Fruit fly (Drosophila melanogaster): Measurements from ENCODE around the gene ct.

ct gene

DNA sequence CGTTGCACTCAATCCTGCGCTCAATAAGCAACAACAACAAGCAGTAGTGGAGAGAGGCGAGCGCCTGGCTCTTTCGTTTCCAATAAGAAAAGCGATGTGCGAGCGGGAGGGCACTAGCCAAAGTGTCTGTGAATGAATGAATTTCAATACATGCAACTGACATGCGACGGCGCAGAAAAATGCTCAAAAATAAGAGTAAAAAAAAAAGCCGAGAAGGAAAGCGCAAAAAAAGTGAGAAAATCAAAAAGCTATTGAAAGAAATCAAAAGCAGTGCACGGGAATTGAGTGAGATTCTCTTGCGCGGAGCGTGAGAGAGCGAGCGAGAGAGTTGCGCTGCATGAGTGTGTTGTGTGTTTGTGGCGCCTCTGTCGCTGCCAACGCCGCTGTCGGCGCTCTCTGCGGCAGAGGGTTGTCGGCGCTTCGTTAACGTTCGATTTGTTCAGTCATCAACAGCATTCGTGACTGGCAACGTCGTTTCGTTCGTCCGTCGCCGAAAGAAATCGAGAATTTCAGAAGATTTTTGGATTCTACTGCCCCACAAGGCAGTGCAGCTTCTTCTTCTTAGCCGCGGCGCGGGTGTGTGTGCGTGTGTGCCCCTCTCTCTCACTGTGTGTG is at the start of gene ct:
TSS of gene ct (plus strand) at position 438 of the 615 bp plus-strand sequence.
- TF ChIP-seq psq (optimal IDR thresholded peaks at IDR 0.05) (no peak), EcR (GFP tag; optimal IDR thresholded peaks at IDR 0.05) (no peak), CG8478 (optimal IDR thresholded peaks at IDR 0.05) (peak; percentile 25), pan (optimal IDR thresholded peaks at IDR 0.05) (no peak), Dll (optimal IDR thresholded peaks at IDR 0.05) (peak; percentile 88), usp (GFP tag; optimal IDR thresholded peaks at IDR 0.05) (no peak)

DNA sequence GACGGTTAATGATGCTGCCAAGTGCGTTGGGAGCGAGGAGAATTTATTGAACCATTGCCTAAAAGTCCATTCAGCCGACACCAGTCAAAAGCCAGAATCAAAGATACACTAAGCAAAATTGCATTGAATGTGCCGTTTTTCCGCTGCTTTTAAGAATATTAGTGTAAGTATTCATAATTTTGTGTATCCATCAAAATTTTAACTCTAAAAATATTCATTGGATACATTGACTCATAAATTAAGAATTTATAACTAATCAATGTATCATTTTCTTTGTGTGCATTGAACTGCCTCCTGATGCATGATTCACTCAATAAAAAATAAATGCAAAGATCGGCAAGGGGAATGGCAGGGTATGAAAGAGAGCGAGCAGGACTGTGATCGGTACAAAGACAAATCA is 49.6 kb upstream of the ct start:
- TF ChIP-seq Dll (optimal IDR thresholded peaks at IDR 0.05) (no peak), EcR (GFP tag; optimal IDR thresholded peaks at IDR 0.05) (no peak), psq (optimal IDR thresholded peaks at IDR 0.05) (no peak), CG8478 (optimal IDR thresholded peaks at IDR 0.05) (no peak), usp (GFP tag; optimal IDR thresholded peaks at IDR 0.05) (no peak), pan (optimal IDR thresholded peaks at IDR 0.05) (no peak)

DNA sequence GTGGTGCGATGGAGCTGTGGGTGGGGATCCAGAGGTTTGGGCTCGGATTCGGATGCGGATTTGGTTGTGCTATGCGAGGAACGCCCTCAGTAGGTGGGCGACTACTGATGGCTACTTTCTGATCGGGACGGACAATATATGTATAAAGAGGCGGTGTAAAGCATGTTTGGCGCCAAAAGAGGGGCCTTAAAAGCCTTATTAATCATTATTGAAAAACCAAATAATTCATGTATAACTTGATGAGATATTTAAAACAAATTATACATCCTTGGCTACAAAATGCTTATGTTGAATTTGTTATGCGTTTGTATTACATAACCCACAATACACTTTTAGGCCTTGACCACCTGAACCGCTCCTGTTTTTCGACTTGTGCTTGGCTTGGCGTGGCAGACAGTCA is 48.3 kb upstream of the ct start:
- no peak for TF ChIP-seq psq (optimal IDR thresholded peaks at IDR 0.05)
- TF ChIP-seq EcR (GFP tag; optimal IDR thresholded peaks at IDR 0.05), result no peak

DNA sequence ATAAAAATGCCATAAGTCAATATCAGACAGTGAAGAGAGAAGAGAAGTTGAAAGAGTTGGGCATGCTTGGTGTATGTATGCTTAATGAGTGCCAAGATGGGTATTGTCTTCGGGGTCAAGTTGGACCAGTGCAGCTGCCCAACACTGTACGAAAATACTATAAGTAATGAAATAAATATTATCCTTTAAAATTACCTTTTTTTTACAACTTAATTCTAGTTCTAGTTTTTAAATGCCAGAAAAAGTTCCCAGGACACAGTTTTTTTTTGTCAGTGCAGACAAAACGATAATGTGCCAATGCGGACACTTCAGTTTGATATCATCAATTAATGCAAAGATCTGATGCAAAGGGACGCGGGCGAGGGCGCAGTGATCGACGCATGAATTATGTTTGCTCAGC is 47.5 kb upstream of the ct start:
- no peak for TF ChIP-seq psq (optimal IDR thresholded peaks at IDR 0.05)

DNA sequence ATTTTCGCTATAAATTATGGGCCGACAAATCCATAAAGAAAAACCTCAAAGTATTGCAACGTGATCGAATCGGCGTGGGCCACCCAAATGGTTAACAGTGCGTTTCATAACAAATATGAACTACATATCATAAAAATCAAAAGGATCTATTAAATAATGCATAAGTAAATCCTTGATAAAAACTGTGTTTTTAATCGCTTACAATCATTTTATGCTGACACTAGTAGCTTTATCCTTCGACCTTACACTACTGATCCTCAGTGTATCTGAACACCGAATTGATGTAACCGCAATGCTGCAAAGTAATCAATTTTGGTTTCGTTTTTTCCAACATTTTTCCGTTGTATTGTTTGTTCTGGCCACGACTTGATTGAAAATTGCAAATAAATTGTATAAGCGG is 45.6 kb upstream of the ct start:
- no peak for TF ChIP-seq pan (optimal IDR thresholded peaks at IDR 0.05)
- no peak for TF ChIP-seq psq (optimal IDR thresholded peaks at IDR 0.05)
- TF ChIP-seq EcR (GFP tag; optimal IDR thresholded peaks at IDR 0.05), result no peak
- no peak for TF ChIP-seq CG8478 (optimal IDR thresholded peaks at IDR 0.05)
- TF ChIP-seq Dll (optimal IDR thresholded peaks at IDR 0.05), result no peak
- TF ChIP-seq usp (GFP tag; optimal IDR thresholded peaks at IDR 0.05), result no peak

DNA sequence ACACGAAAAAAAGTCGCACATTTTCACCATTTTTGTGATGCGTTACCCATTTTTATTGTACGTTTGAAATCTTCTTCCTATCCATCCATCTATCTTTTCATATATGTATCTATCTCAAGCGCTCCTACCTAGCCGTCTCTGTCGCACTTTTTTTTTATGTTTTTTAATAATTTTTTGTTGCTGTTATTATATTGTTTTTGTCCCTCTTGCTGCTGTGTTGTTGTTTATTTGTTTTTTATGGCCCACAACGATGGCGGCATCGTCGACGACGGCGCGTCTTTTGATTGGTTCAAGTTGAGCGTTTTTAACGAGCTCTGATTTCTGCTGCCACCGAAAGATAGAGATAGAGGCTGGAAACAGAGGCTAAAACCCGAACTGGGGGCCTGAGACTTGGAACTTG is 39.9 kb upstream of the ct start:
- TF ChIP-seq psq (optimal IDR thresholded peaks at IDR 0.05) (no peak), EcR (GFP tag; optimal IDR thresholded peaks at IDR 0.05) (no peak), usp (GFP tag; optimal IDR thresholded peaks at IDR 0.05) (no peak), CG8478 (optimal IDR thresholded peaks at IDR 0.05) (no peak), pan (optimal IDR thresholded peaks at IDR 0.05) (no peak), Dll (optimal IDR thresholded peaks at IDR 0.05) (no peak)

DNA sequence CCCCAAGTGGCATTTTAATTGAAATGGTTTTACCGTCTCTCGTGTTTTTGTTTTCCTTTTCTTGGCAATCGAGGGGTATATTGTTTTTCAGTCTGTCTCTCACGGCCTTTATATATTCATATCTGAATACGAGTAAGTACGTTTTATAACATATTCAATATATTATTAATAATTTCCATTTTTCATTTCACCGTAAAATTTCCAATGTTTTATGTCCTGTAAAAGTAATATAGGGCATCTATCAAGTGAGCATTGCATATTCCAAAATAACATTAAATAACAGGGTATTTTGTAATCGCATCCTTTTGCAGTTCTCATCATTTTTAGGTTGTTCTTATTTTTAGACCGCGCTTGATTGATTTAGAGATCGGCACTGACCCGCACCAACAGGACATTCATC is 38.5 kb upstream of the ct start:
- TF ChIP-seq CG8478 (optimal IDR thresholded peaks at IDR 0.05), result no peak
- no peak for TF ChIP-seq usp (GFP tag; optimal IDR thresholded peaks at IDR 0.05)
- no peak for TF ChIP-seq EcR (GFP tag; optimal IDR thresholded peaks at IDR 0.05)
- no peak for TF ChIP-seq pan (optimal IDR thresholded peaks at IDR 0.05)
- no peak for TF ChIP-seq psq (optimal IDR thresholded peaks at IDR 0.05)
- TF ChIP-seq Dll (optimal IDR thresholded peaks at IDR 0.05), result no peak

DNA sequence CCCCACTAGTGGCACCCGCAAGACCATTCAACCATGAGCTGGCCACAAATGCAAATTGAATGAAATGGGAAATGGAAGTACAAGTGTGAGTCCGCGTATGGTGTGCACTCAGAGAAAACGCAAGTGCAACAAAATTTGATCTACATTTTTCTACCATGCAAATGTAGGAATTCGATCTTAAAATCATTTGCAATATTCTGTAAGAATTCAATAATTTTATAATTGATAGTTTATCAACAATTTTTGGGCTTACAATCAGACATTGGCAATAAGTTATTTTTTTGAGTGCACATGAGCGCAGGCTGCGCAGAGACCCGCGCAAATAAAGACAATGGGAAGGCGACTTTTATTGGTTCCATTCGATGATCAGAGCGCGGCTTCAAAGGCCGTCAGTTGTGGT is 37.0 kb upstream of the ct start:
- TF ChIP-seq psq (optimal IDR thresholded peaks at IDR 0.05) (no peak), pan (optimal IDR thresholded peaks at IDR 0.05) (no peak), Dll (optimal IDR thresholded peaks at IDR 0.05) (no peak), CG8478 (optimal IDR thresholded peaks at IDR 0.05) (no peak), usp (GFP tag; optimal IDR thresholded peaks at IDR 0.05) (no peak), EcR (GFP tag; optimal IDR thresholded peaks at IDR 0.05) (no peak)

DNA sequence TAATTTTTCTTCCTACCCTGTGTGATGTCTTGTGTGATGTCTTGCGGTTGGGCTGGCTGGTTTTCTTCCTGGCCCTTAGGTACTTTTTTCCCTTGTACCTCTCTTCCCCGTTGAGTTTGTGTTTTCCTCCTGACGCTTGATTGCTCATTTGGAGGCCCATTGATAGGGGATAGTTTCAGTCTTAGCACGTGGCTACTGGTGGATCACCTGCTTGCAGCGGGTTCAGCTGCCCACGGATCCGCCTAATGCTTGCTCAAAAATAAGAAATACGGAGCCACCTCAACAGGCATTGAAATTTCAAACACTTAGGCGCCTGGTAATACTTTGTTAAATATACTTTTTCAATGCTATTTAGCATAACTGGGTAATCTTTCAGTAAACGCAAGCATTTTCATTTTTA is 34.2 kb upstream of the ct start, which contains the start of gene CG11369:
TSS of gene CG11369 (plus strand) at position 301 of the 400 bp plus-strand sequence.
- no peak for TF ChIP-seq CG8478 (optimal IDR thresholded peaks at IDR 0.05)
- no peak for TF ChIP-seq Dll (optimal IDR thresholded peaks at IDR 0.05)
- TF ChIP-seq EcR (GFP tag; optimal IDR thresholded peaks at IDR 0.05), result no peak
- no peak for TF ChIP-seq usp (GFP tag; optimal IDR thresholded peaks at IDR 0.05)
- TF ChIP-seq psq (optimal IDR thresholded peaks at IDR 0.05), result no peak

DNA sequence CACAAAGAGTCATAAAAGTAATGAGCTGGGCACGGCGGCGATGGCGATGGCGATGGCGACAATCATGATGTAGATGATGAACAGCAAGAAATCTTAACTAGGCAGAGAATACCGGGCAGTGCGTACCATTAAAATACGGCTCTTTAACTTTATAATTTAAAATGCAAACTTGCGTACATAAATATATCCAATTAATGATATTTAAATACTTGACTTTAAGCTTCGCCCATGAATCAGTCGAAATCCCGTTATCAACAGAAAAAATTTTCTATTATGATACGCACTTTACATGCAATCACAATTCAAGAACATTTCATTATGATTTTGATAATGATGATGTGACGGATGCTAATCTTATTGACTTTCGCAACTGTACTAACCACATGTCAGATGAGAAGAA is 29.2 kb upstream of the ct start:
- TF ChIP-seq psq (optimal IDR thresholded peaks at IDR 0.05) (no peak), usp (GFP tag; optimal IDR thresholded peaks at IDR 0.05) (no peak), EcR (GFP tag; optimal IDR thresholded peaks at IDR 0.05) (no peak), Dll (optimal IDR thresholded peaks at IDR 0.05) (no peak), CG8478 (optimal IDR thresholded peaks at IDR 0.05) (no peak), pan (optimal IDR thresholded peaks at IDR 0.05) (no peak)

DNA sequence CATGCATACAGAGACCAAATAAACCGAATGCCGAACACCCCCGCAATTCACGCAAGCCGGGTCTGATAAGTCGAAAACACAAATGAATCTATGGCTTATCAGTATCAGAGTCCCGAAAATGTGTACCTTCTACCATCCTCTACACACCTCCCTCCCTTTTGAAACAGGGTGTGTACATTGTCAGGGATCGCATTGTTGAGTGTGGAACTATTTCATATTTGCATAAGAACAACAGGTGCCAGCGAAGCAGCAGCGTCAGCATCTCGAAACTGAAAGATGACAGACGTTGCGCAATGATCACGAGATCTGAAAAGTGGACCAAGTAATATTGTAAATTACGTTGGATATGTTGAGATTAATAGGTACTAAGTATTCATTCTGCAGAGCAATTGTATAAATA is 28.4 kb upstream of the ct start:
- TF ChIP-seq Dll (optimal IDR thresholded peaks at IDR 0.05), result no peak
- TF ChIP-seq EcR (GFP tag; optimal IDR thresholded peaks at IDR 0.05), result no peak
- no peak for TF ChIP-seq psq (optimal IDR thresholded peaks at IDR 0.05)
- TF ChIP-seq CG8478 (optimal IDR thresholded peaks at IDR 0.05), result no peak
- no peak for TF ChIP-seq pan (optimal IDR thresholded peaks at IDR 0.05)
- TF ChIP-seq usp (GFP tag; optimal IDR thresholded peaks at IDR 0.05), result no peak

DNA sequence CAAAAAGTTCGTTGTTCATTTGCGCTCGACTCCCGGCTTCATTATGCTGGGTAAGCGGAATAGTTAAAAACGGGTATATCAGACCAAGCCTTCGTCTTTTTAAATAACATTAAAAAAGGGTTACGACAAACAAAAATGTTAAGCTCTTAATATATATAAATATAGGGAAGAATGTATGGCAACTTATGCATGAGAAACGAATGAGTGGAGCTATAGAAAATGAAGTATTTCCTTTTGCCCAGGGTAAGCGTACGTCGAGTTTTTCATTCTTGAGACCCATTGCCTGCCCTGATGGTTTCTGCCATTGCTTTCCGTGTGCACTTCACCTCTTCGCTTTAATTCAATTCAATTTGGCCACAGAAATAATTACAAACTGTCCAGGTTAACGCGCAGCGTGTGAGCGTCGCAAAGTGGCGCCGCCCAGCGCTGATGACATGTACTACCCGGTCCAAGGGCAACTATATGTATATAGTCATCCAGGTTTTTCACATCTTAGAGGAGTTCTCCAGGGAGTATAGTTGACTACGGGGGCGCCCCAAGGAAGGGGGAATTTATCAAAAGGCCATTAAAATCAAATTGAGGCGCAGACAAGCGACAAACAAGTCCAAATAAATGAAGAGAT is 27.0 kb upstream of the ct start:
- TF ChIP-seq pan (optimal IDR thresholded peaks at IDR 0.05) (no peak), EcR (GFP tag; optimal IDR thresholded peaks at IDR 0.05) (peak in 1 of 2 experiments; percentile 23)

DNA sequence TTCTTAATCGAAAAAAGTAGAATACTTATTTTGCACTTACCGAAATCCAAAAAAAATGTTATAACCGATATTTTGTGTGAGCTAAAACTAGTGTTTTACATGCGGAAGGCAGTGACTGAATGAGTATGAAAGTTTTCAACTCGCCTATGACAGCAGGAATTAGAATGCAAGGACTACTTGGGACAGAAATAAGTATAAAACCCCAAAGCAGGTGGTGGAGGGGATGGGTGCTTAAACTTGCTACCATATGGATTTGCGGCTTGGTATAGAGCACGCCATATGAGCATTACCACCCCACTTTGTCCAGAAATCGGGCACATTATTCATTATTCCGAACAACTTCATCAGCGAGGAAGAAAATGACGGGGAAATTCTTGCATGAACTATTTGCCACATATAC is 22.2 kb upstream of the ct start, which contains the start of gene CG12689:
TSS of gene CG12689 (minus strand) at position 101 of the 400 bp plus-strand sequence.
- no peak for TF ChIP-seq pan (optimal IDR thresholded peaks at IDR 0.05)
- TF ChIP-seq CG8478 (optimal IDR thresholded peaks at IDR 0.05), result no peak
- TF ChIP-seq usp (GFP tag; optimal IDR thresholded peaks at IDR 0.05), result no peak
- TF ChIP-seq psq (optimal IDR thresholded peaks at IDR 0.05), result no peak
- no peak for TF ChIP-seq Dll (optimal IDR thresholded peaks at IDR 0.05)
